Fruit fly (Drosophila melanogaster) whole organism, prepupa: Measurements from ENCODE around the gene CG2972.

Source experiments
- CG32006 ChIP-seq: fragments of 200-800 bp; sonication (Bioruptor generic); optimal IDR thresholded peaks from 3 replicates; lab custom pipeline; 2017; ENCODE audit warnings: missing biosample characterization, mild to moderate bottlenecking, missing genetic modification characterization
- dsx ChIP-seq: fragments of 200-800 bp; optimal IDR thresholded peaks from 3 replicates; lab custom pipeline; 2019; ENCODE audit warnings: missing biosample characterization, mild to moderate bottlenecking, missing genetic modification characterization, moderate library complexity; ENCODE audit not compliant: poor library complexity, severe bottlenecking

DNA sequence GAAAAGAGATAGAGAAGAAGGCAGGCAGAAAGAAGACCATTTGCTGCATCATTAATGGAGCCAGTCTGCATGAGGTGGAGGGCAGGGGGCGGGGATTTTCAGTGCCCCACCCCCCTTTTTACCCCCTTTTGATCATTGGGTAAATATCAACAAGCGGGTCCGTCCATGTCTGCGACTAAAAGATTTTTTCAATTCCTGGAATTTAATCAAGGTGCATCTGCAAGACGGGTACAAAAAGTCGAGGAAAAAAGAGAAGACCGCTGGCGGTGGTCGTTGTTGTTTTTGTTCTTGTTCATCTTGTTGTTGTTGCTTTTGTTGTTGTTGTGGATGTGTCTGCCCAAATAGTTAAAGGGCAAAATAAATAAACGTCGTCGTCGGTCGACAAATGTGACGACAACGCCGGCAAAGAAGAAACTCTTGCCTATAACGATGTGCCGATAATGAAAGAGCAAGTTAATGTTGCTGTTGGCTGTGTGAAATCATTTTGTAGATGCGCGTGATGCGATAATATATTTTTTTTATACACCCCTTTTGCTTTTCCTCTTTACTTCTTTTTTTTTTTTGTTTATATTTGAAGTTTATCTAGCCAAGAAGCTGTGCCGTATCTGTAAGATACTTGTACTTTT is 32.7 kb downstream of the CG2972 start:
- no peak for TF ChIP-seq dsx (GFP tag; lab: Kevin White, UChicago)
- TF ChIP-seq CG32006, result no peak
